Fruit fly (Drosophila melanogaster): Measurements from ENCODE around the gene Cp7Fa.

Cp7Fa gene

DNA sequence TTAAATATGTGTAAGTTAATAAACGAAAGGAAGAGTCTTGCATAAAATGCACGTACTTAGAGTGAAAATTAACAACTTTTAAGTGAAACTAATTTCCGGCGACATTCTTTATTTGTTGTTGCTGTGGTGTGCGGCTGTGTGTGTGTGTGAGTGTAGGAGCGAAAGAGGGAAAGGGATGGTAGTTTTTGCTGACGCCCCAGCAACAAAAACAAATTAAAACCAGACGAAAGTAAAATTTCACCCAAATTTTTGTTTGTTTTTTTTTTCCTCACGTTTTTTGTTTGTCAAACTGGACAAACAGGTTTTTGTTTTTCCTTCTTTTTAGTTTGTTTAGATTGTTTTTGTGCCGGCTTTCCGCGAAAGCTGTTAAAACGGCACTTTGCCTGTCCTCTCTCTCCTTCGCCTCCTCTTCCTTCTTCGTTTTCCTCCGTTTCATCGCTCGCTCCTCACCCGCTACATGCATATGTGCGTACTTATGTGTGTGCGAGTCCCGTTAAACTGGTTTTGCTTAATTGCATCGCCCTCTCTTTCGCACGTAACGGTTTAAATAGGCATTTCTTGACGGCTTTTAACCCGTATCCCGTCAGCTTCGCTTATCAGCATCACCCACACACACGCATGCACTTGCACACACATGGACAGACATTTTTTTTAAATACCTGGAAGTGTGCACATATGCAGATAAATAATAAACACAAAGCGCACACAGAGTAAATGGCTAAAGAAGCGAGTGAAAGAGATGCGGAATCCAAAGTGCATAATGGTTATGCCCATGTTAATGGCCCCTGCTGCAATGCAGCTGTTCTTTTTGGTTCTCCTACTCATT, 33.2 kb upstream of the Cp7Fa start, which contains the start of gene Miga:
Gene Miga (minus strand): TSS at position 536 of the 826 bp plus-strand sequence.
- TF ChIP-seq Ets98B (GFP tag; IDR thresholded peaks at IDR 0.05) = peak; percentile 11; the same call in 1 of the 2 replicates
- no peak for TF ChIP-seq CG15710 (tag; optimal IDR thresholded peaks at IDR 0.05)
- TF ChIP-seq CG14655 (GFP tag; optimal IDR thresholded peaks at IDR 0.05) = no peak
- TF ChIP-seq CG32121 (GFP tag; IDR thresholded peaks at IDR 0.05) = peak; percentile 32; the same call in 1 of the 2 replicates
- peak; percentile 92 for TF ChIP-seq EcR (GFP tag; optimal IDR thresholded peaks at IDR 0.05)
- no peak for TF ChIP-seq rn (GFP tag; IDR thresholded peaks at IDR 0.05)
- 0 out of 3 replicates have a peak, but pooled peaks have one; percentile 40 for TF ChIP-seq CG4496 (GFP tag; IDR thresholded peaks at IDR 0.05)
- TF ChIP-seq Pif1B (GFP tag; optimal IDR thresholded peaks at IDR 0.05) = peak; percentile 36
- TF ChIP-seq CG8301 (tag; optimal IDR thresholded peaks at IDR 0.05) = peak; percentile 2
- no peak for TF ChIP-seq Snoo (tag; optimal IDR thresholded peaks at IDR 0.05)

DNA sequence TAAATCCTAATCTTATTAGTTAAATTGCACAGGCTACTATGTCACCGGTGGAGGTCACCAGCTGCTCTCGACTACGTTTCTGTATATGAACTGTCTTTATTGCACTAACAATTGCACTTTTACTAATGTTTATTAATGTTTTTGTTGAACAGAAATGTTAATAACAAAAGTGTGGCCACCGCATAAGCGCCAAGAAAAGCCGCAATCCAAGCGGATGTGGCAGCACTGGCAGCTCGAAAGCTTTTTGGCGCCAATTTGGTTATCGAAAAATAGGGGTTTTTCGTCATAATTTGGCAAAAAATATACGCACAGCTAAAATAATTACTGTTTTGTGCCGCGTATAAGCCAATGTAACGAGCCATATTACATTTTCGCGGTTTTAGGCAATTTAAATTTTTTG, 28.5 kb upstream of the Cp7Fa start, which contains the start of gene CG12123:
Gene CG12123 (minus strand): TSS at position 188 of the 400 bp plus-strand sequence.
- no peak for TF ChIP-seq CG9948 (tag; optimal IDR thresholded peaks at IDR 0.05)

DNA sequence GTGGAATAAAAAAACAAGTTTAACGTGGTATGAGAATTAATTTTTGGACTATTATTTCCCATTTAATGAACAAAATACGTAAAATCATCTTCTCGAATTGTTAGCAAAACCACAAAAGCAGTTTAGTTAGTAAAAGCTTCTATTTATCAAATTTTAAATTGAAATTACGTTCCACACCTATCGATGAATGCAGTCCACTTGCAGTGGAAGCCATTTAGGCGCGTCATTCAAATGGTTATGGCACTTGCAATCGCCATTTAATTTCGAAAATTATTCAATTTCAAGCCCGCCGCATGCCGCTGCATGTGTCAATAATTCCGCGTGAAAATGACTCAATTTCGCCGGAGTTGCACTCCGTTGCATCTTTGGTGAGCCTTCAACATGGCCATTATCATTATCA, 27.8 kb upstream of the Cp7Fa start:
- TF ChIP-seq CG8159 (tag; optimal IDR thresholded peaks at IDR 0.05) = no peak
- TF ChIP-seq CG12605 (GFP tag; IDR thresholded peaks at IDR 0.05) = no peak

DNA sequence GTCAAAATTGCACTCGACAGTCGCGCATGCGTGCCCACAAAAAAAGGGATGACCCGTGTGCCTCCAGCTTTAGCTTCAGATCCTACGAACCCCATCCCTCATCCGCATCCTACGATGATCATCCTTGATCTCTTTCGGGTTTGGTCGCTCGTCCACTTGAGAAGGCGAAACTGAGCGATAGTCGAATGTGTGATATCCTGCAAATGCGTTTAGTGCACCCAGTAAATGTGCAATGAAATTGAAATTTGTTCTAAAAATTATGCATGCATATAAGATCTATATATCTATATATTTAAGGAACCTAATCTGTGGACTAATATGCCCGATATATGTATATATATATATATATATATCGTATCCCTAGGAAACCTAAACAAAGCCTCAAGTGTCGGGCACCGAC, 26.4 kb upstream of the Cp7Fa start:
- TF ChIP-seq Ets98B (GFP tag; IDR thresholded peaks at IDR 0.05) = no peak
- no peak for TF ChIP-seq CG17806 (tag; optimal IDR thresholded peaks at IDR 0.05)
- no peak for TF ChIP-seq CG8159 (tag; optimal IDR thresholded peaks at IDR 0.05)
- no peak for TF ChIP-seq CG9948 (tag; optimal IDR thresholded peaks at IDR 0.05)
- no peak for TF ChIP-seq CG12605 (GFP tag; IDR thresholded peaks at IDR 0.05)
- no peak for TF ChIP-seq fd96Ca (GFP tag; IDR thresholded peaks at IDR 0.05)
- TF ChIP-seq CG34367 (tag; optimal IDR thresholded peaks at IDR 0.05) = no peak
- TF ChIP-seq CG10348 (GFP tag; IDR thresholded peaks at IDR 0.05) = no peak
- no peak for TF ChIP-seq CG14655 (GFP tag; optimal IDR thresholded peaks at IDR 0.05)
- no peak for TF ChIP-seq EcR (GFP tag; optimal IDR thresholded peaks at IDR 0.05)
- no peak for TF ChIP-seq CG4496 (GFP tag; IDR thresholded peaks at IDR 0.05)
- no peak for TF ChIP-seq gl (tag; optimal IDR thresholded peaks at IDR 0.05)
- no peak for TF ChIP-seq CG8301 (tag; optimal IDR thresholded peaks at IDR 0.05)
- no peak for TF ChIP-seq Pif1A (GFP tag; optimal IDR thresholded peaks at IDR 0.05)
- TF ChIP-seq CG15710 (tag; optimal IDR thresholded peaks at IDR 0.05) = no peak
- TF ChIP-seq D1 (tag; optimal IDR thresholded peaks at IDR 0.05) = no peak
- TF ChIP-seq CG32121 (GFP tag; IDR thresholded peaks at IDR 0.05) = no peak
- TF ChIP-seq Snoo (tag; optimal IDR thresholded peaks at IDR 0.05) = no peak
- no peak for TF ChIP-seq rn (GFP tag; IDR thresholded peaks at IDR 0.05)

DNA sequence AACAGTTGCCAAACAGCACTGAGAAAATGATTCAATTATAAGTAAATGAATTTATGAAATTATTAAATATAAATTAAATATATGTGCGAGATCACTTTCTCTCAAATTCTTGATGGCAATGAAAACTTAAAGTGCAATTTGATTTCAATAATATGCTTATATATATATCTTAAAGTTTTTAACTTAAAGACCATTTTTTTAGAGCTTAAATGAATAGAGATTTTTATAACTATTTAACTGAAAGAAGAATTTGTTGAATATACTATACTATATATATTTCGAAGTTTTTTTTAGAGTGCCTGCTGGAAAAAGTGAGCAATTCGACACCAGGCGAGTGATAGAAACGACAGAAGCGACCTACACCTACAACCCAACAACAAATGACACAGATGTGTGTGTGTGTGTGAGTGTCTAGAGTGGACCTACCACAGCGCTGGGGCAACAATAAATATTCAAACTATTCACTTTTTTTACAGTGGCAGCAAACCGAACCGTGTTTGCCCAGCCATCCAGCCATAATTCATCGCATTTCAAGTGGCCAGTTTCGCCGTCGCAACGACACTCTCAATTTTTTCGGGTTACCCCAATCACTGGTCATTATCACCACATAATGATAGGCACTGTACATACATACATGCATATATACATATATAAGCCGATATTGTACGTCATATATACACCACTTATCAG, 25.7 kb upstream of the Cp7Fa start:
- TF ChIP-seq fd96Ca (GFP tag; IDR thresholded peaks at IDR 0.05) = no peak
- TF ChIP-seq CG8159 (tag; optimal IDR thresholded peaks at IDR 0.05) = peak; percentile 33
- TF ChIP-seq CG8301 (tag; optimal IDR thresholded peaks at IDR 0.05) = no peak
- TF ChIP-seq CG14655 (GFP tag; optimal IDR thresholded peaks at IDR 0.05) = no peak

DNA sequence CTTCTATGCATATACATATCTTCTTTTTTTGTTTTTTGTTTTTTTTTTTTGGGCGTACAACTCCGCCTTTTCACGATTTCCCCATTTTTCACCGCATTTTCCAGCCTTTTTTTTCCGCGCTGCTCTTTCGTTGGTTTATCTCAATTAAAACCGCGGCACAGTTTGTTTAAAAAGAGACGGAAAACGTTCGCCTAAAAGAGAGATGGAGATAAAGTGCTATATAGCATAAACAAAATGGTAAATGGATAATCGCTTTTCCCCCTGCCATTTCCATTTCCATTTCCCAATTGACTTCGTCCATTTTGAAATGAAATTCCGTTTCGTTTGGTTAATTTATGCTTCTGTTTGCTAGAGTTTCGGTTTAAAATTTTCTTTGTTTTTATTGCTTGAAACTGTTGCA, 23.5 kb upstream of the Cp7Fa start:
- TF ChIP-seq gl (tag; optimal IDR thresholded peaks at IDR 0.05) (no peak), EcR (GFP tag; optimal IDR thresholded peaks at IDR 0.05) (no peak), CG15710 (tag; optimal IDR thresholded peaks at IDR 0.05) (no peak), CG9948 (tag; optimal IDR thresholded peaks at IDR 0.05) (no peak), CG8301 (tag; optimal IDR thresholded peaks at IDR 0.05) (no peak), rn (GFP tag; IDR thresholded peaks at IDR 0.05) (no peak)

DNA sequence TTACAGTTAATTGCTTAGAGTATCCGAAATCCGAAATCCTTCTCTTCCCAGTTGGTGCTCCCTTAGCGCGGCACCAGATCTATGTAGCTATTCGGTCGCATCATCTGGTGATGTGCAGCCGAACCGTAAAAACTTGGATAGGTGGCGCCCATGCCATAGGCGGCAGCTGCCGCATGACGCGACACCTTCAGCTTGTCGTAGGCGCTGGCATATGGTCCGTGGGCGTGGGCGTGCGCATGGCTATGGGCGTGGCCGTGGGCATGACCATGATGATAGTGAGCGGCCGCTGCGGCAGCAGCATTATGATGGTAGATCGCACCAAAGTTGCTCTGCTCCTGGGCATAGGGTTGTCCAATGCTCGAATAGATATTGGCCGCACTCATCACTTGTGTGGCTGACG, 22.5 kb upstream of the Cp7Fa start:
- TF ChIP-seq Pif1B (GFP tag; optimal IDR thresholded peaks at IDR 0.05) = no peak
- TF ChIP-seq Snoo (tag; optimal IDR thresholded peaks at IDR 0.05) = no peak
- TF ChIP-seq CG32121 (GFP tag; IDR thresholded peaks at IDR 0.05) = no peak
- no peak for TF ChIP-seq EcR (GFP tag; optimal IDR thresholded peaks at IDR 0.05)
- TF ChIP-seq CG13204 (GFP tag; optimal IDR thresholded peaks at IDR 0.05) = no peak
- TF ChIP-seq CG12605 (GFP tag; IDR thresholded peaks at IDR 0.05) = no peak
- no peak for TF ChIP-seq CG17806 (tag; optimal IDR thresholded peaks at IDR 0.05)
- no peak for TF ChIP-seq CG14655 (GFP tag; optimal IDR thresholded peaks at IDR 0.05)
- no peak for TF ChIP-seq CG8301 (tag; optimal IDR thresholded peaks at IDR 0.05)
- no peak for TF ChIP-seq CG10348 (GFP tag; IDR thresholded peaks at IDR 0.05)
- TF ChIP-seq D1 (tag; optimal IDR thresholded peaks at IDR 0.05) = no peak
- no peak for TF ChIP-seq CG15710 (tag; optimal IDR thresholded peaks at IDR 0.05)
- no peak for TF ChIP-seq gl (tag; optimal IDR thresholded peaks at IDR 0.05)

Measured in whole organism, pupa.